Worm (Caenorhabditis elegans): ENCODE data around the gene wip-1.

DNA sequence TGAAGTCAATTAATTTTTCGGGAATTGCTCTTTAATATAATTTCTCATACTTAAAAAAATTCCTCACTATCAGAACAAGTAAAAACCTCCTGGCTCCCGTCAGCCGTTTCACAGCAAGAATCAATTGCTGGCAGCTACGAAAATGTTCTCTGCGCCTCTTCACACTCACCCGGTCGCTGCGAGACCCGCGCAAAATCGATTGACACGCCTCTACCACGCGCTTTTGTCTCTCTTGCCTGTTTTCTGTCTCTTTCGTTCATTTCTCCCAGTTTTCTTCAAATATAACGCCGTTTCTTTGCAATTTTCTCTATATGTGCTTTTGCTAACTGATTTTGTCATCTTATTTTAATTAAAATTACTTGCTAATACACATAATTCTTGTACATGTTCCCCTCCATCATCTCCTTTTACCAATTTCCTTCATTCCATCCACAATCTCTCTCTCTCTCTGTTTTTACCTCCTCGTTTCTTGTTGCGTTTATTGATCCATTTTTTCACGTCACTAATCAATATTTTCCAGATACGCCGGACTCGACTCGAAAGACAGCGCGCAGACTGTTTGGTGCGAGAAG lies 6.0 kb downstream of the wip-1 start, which contains the start of gene pcf-11:
- TF ChIP-seq sea-2 (GFP tag; IDR thresholded peaks at IDR 0.05): no peak
- TF ChIP-seq nhr-27 (tag; optimal IDR thresholded peaks at IDR 0.05): no peak
